In the genomic region with DNA sequence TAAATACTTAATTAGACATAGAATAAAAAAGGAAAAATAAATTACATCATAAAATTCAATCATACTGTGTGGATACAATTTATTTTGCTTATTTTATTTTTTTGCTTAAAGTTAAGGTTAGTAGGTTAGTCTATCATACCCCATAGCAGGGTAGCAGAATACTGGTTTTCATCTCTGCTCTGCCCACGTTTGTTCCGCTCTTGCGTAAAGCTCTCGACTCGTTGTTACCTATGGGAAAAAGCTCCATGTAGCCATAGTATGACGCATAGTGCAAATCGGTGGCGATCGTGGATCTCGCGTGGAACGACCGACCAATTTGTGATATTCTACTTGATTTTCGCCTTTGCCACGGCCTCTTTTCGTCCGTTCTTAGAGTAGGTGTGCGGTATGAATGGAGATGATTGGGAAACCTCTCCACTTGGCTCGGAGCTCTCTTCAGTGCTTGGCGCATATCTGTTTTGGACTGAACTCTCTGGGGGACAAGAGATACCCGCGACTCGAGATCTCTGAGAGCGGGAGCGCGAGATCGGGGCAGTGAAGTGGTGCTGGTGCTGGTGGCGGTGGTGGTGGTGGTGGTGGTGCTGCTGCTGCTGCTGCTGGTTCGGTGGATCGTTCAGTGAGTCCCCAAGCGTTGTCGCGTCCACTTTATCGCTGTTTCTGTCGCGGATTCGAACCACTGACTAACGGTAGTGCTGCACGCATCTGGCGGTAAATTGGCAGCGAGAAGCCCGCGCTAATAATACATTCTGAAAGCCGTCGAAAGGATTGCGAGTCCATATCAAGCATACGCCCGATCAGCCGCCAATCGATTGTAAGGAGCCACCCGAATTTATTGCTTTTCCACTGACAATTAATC, we compare ENCODE assay signal across 6 fruit fly cellular contexts.
A peak's percentile ranks its signal among the peaks of the same experiment; 100 is the strongest.
TF ChIP-seq lines count a peak whose summit lies in the region.

Gene CG5001 (plus strand): TSS at position 116 of the 856 bp plus-strand sequence.

- peak; percentile 65 for TF ChIP-seq CTCF in whole organism, embryonic (GFP tag; optimal IDR thresholded peaks at IDR 0.05; lab: Kevin White, UChicago)

TF ChIP-seq in whole organism, 6 proteins besides CTCF, POLR2A, EP300 and RAD21:
- TF ChIP-seq Dll (optimal IDR thresholded peaks at IDR 0.05; lab: Kevin White, UChicago) (peak; percentile 95), pan (optimal IDR thresholded peaks at IDR 0.05; lab: Kevin White, UChicago) (peak; percentile 86), EcR (GFP tag; optimal IDR thresholded peaks at IDR 0.05; lab: Kevin White, UChicago) (no peak)

TF ChIP-seq in whole organism, adult, 20 proteins besides CTCF, POLR2A, EP300 and RAD21 (continues in another document):
- peak; percentile 22 for TF ChIP-seq CG1620 (GFP tag; optimal IDR thresholded peaks at IDR 0.05; lab: Kevin White, UChicago)
- TF ChIP-seq CG7101 (tag; optimal IDR thresholded peaks at IDR 0.05; lab: Kevin White, UChicago): peak; percentile 83
- no peak for TF ChIP-seq tj (GFP tag; optimal IDR thresholded peaks at IDR 0.05; lab: Kevin White, UChicago)
- TF ChIP-seq Crg-1 (GFP tag; optimal IDR thresholded peaks at IDR 0.05; lab: Kevin White, UChicago): no peak
- TF ChIP-seq Mnt (GFP tag; optimal IDR thresholded peaks at IDR 0.05; lab: Kevin White, UChicago): peak; percentile 61
- TF ChIP-seq cic (GFP tag; optimal IDR thresholded peaks at IDR 0.05; lab: Kevin White, UChicago): peak; percentile 98
- peak; percentile 61 for TF ChIP-seq CG12768 (GFP tag; optimal IDR thresholded peaks at IDR 0.05; lab: Kevin White, UChicago)
- TF ChIP-seq CG14711 (tag; optimal IDR thresholded peaks at IDR 0.05; lab: Kevin White, UChicago): peak; percentile 76
- peak; percentile 79 for TF ChIP-seq kay (GFP tag; lab: Kevin White, UChicago; ENCODE audit: borderline replicate concordance)
- no peak for TF ChIP-seq pad (GFP tag; optimal IDR thresholded peaks at IDR 0.05; lab: Kevin White, UChicago)
- peak; percentile 38 for TF ChIP-seq CG7045 (GFP tag; optimal IDR thresholded peaks at IDR 0.05; lab: Kevin White, UChicago)
- TF ChIP-seq ovo (GFP tag; optimal IDR thresholded peaks at IDR 0.05; lab: Kevin White, UChicago): peak; percentile 38
- no peak for TF ChIP-seq cnc (optimal IDR thresholded peaks at IDR 0.05; lab: Kevin White, UChicago)
- no peak for TF ChIP-seq Hr96 (GFP tag; optimal IDR thresholded peaks at IDR 0.05; lab: Kevin White, UChicago)
- peak; percentile 56 for TF ChIP-seq bab1 (GFP tag; optimal IDR thresholded peaks at IDR 0.05; lab: Kevin White, UChicago)

TF ChIP-seq in whole organism, embryonic, 481 proteins besides CTCF, POLR2A, EP300 and RAD21 (continues in another document):
- TF ChIP-seq Asciz (GFP tag; optimal IDR thresholded peaks at IDR 0.05; lab: Kevin White, UChicago): no peak
- TF ChIP-seq ind (GFP tag; optimal IDR thresholded peaks at IDR 0.05; lab: Kevin White, UChicago): peak; percentile 87
- no peak for TF ChIP-seq ac (GFP tag; optimal IDR thresholded peaks at IDR 0.05; lab: Kevin White, UChicago)
- peak; percentile 81 for TF ChIP-seq so (GFP tag; IDR thresholded peaks at IDR 0.05; lab: Robert Waterston, UW)
- peak; percentile 64 for TF ChIP-seq CG12104 (GFP tag; optimal IDR thresholded peaks at IDR 0.05; lab: Kevin White, UChicago)
- peak; percentile 79 for TF ChIP-seq tin (GFP tag; optimal IDR thresholded peaks at IDR 0.05; lab: Kevin White, UChicago)
- no peak for TF ChIP-seq Poxn (GFP tag; IDR thresholded peaks at IDR 0.05; lab: Robert Waterston, UW)
- TF ChIP-seq CG9797 (GFP tag; optimal IDR thresholded peaks at IDR 0.05; lab: Kevin White, UChicago): no peak
- TF ChIP-seq btn (GFP tag; optimal IDR thresholded peaks at IDR 0.05; lab: Kevin White, UChicago): peak; percentile 25
- TF ChIP-seq CG6854 (GFP tag; optimal IDR thresholded peaks at IDR 0.05; lab: Kevin White, UChicago): peak; percentile 61
- TF ChIP-seq hb (GFP tag; IDR thresholded peaks at IDR 0.05; lab: Robert Waterston, UW; ENCODE audit: partially characterized antibody): no peak
- TF ChIP-seq ERR (GFP tag; optimal IDR thresholded peaks at IDR 0.05; lab: Kevin White, UChicago): peak; percentile 50
- TF ChIP-seq zfh2 (GFP tag; optimal IDR thresholded peaks at IDR 0.05; lab: Kevin White, UChicago): peak; percentile 58
- TF ChIP-seq sc (optimal IDR thresholded peaks at IDR 0.05; lab: Kevin White, UChicago): no peak
- peak; percentile 60 for TF ChIP-seq sc (GFP tag; optimal IDR thresholded peaks at IDR 0.05; lab: Kevin White, UChicago)
- no peak for TF ChIP-seq CG6791 (GFP tag; IDR thresholded peaks at IDR 0.05; lab: Robert Waterston, UW; ENCODE audit: partially characterized antibody)

TF ChIP-seq in whole organism, prepupa, 60 proteins besides CTCF, POLR2A, EP300 and RAD21 (continues in another document):
- TF ChIP-seq Blimp-1 (GFP tag; optimal IDR thresholded peaks at IDR 0.05; lab: Kevin White, UChicago) (no peak), CG6854 (GFP tag; optimal IDR thresholded peaks at IDR 0.05; lab: Kevin White, UChicago) (peak; percentile 1), Met (GFP tag; optimal IDR thresholded peaks at IDR 0.05; lab: Kevin White, UChicago) (no peak), Sox15 (GFP tag; optimal IDR thresholded peaks at IDR 0.05; lab: Kevin White, UChicago) (peak; percentile 45), Hr4 (GFP tag; optimal IDR thresholded peaks at IDR 0.05; lab: Kevin White, UChicago) (no peak), CG11902 (GFP tag; optimal IDR thresholded peaks at IDR 0.05; lab: Kevin White, UChicago) (peak; percentile 42), pdm3 (GFP tag; optimal IDR thresholded peaks at IDR 0.05; lab: Kevin White, UChicago) (no peak), Eip75B (GFP tag; optimal IDR thresholded peaks at IDR 0.05; lab: Kevin White, UChicago) (no peak), dsx (GFP tag; optimal IDR thresholded peaks at IDR 0.05; lab: Kevin White, UChicago; ENCODE audit: poor library complexity, severe bottlenecking) (peak; percentile 76), Ets96B (tag; optimal IDR thresholded peaks at IDR 0.05; lab: Kevin White, UChicago) (peak; percentile 81), lz (GFP tag; optimal IDR thresholded peaks at IDR 0.05; lab: Kevin White, UChicago) (peak; percentile 81), Ets21C (GFP tag; optimal IDR thresholded peaks at IDR 0.05; lab: Kevin White, UChicago) (no peak), CG10669 (GFP tag; optimal IDR thresholded peaks at IDR 0.05; lab: Kevin White, UChicago) (no peak), cyc (GFP tag; optimal IDR thresholded peaks at IDR 0.05; lab: Kevin White, UChicago) (peak; percentile 76), CG6808 (GFP tag; optimal IDR thresholded peaks at IDR 0.05; lab: Kevin White, UChicago) (no peak), CG3032 (tag; optimal IDR thresholded peaks at IDR 0.05; lab: Kevin White, UChicago) (peak; percentile 84)

TF ChIP-seq in whole organism, pupa, 21 proteins besides CTCF, POLR2A, EP300 and RAD21 (continues in another document):
- peak; percentile 72 for TF ChIP-seq EcR (GFP tag; optimal IDR thresholded peaks at IDR 0.05; lab: Kevin White, UChicago)
- TF ChIP-seq CG34367 (tag; optimal IDR thresholded peaks at IDR 0.05; lab: Kevin White, UChicago): peak; percentile 57
- TF ChIP-seq CG32121 (GFP tag; IDR thresholded peaks at IDR 0.05; lab: Robert Waterston, UW): peak; percentile 87
- TF ChIP-seq CG15710 (tag; optimal IDR thresholded peaks at IDR 0.05; lab: Kevin White, UChicago): peak; percentile 74
- peak; percentile 83 for TF ChIP-seq CG8159 (tag; optimal IDR thresholded peaks at IDR 0.05; lab: Kevin White, UChicago)
- peak; percentile 60; the same call in 1 of the 3 replicates for TF ChIP-seq fd96Ca (GFP tag; IDR thresholded peaks at IDR 0.05; lab: Robert Waterston, UW)
- no peak for TF ChIP-seq CG14655 (GFP tag; optimal IDR thresholded peaks at IDR 0.05; lab: Kevin White, UChicago)
- TF ChIP-seq gl (tag; optimal IDR thresholded peaks at IDR 0.05; lab: Kevin White, UChicago): peak; percentile 32
- TF ChIP-seq rn (GFP tag; IDR thresholded peaks at IDR 0.05; lab: Robert Waterston, UW): no peak
- TF ChIP-seq CG10348 (GFP tag; IDR thresholded peaks at IDR 0.05; lab: Robert Waterston, UW): no peak
- no peak for TF ChIP-seq Pif1A (GFP tag; optimal IDR thresholded peaks at IDR 0.05; lab: Kevin White, UChicago)
- TF ChIP-seq CG13204 (GFP tag; optimal IDR thresholded peaks at IDR 0.05; lab: Kevin White, UChicago): no peak
- peak; percentile 83 for TF ChIP-seq CG17806 (tag; optimal IDR thresholded peaks at IDR 0.05; lab: Kevin White, UChicago)
- no peak for TF ChIP-seq Pif1B (GFP tag; optimal IDR thresholded peaks at IDR 0.05; lab: Kevin White, UChicago)
- TF ChIP-seq CG8301 (tag; optimal IDR thresholded peaks at IDR 0.05; lab: Kevin White, UChicago): peak; percentile 84
- TF ChIP-seq CG9948 (tag; optimal IDR thresholded peaks at IDR 0.05; lab: Kevin White, UChicago): peak; percentile 73
- no peak for TF ChIP-seq D1 (tag; optimal IDR thresholded peaks at IDR 0.05; lab: Kevin White, UChicago)
- peak; percentile 91 for TF ChIP-seq Ets98B (GFP tag; IDR thresholded peaks at IDR 0.05; lab: Robert Waterston, UW)

TF ChIP-seq in whole organism, wandering third instar larva, 38 proteins besides CTCF, POLR2A, EP300 and RAD21 (continues in another document):
- TF ChIP-seq sage (GFP tag; optimal IDR thresholded peaks at IDR 0.05; lab: Kevin White, UChicago) (no peak), CG32264 (GFP tag; optimal IDR thresholded peaks at IDR 0.05; lab: Kevin White, UChicago) (peak; percentile 38), dl (GFP tag; optimal IDR thresholded peaks at IDR 0.05; lab: Kevin White, UChicago; ENCODE audit: insufficient read depth in 1 of 2, partially characterized antibody in 2 of 2) (peak in 1 of 2 experiments; percentile 94), ey (GFP tag; optimal IDR thresholded peaks at IDR 0.05; lab: Kevin White, UChicago) (peak; percentile 62), fru (GFP tag; optimal IDR thresholded peaks at IDR 0.05; lab: Kevin White, UChicago) (peak; percentile 14), Hr78 (GFP tag; optimal IDR thresholded peaks at IDR 0.05; lab: Kevin White, UChicago) (no peak), foxo (GFP tag; optimal IDR thresholded peaks at IDR 0.05; lab: Kevin White, UChicago) (peak in 1 of 2 experiments; percentile 79), psq (GFP tag; optimal IDR thresholded peaks at IDR 0.05; lab: Kevin White, UChicago) (peak; percentile 79), sv (GFP tag; optimal IDR thresholded peaks at IDR 0.05; lab: Kevin White, UChicago) (peak; percentile 64), Sp1 (GFP tag; optimal IDR thresholded peaks at IDR 0.05; lab: Kevin White, UChicago) (peak; percentile 62), HLH106 (tag; optimal IDR thresholded peaks at IDR 0.05; lab: Kevin White, UChicago) (peak; percentile 83), Hr83 (GFP tag; optimal IDR thresholded peaks at IDR 0.05; lab: Kevin White, UChicago; ENCODE audit: poor library complexity, severe bottlenecking) (peak; percentile 58), lola (GFP tag; optimal IDR thresholded peaks at IDR 0.05; lab: Kevin White, UChicago) (no peak), OdsH (GFP tag; optimal IDR thresholded peaks at IDR 0.05; lab: Kevin White, UChicago) (peak; percentile 75), h (GFP tag; optimal IDR thresholded peaks at IDR 0.05; lab: Kevin White, UChicago) (peak; percentile 80), CG9705 (GFP tag; optimal IDR thresholded peaks at IDR 0.05; lab: Kevin White, UChicago) (peak; percentile 60), br (GFP tag; optimal IDR thresholded peaks at IDR 0.05; lab: Kevin White, UChicago) (no peak), rgr (GFP tag; optimal IDR thresholded peaks at IDR 0.05; lab: Kevin White, UChicago) (peak; percentile 75), Myc (optimal IDR thresholded peaks at IDR 0.05; lab: Kevin White, UChicago) (no peak)
